Worm (Caenorhabditis elegans) whole organism, young adult: ENCODE results near the gene sto-4.

Source experiments
- D2030.7 ChIP-seq: fragments of 200-800 bp; sonication (Bioruptor generic); IDR thresholded peaks from 2 replicates; pipeline ENCODE4 v1.3.6; 2022; ENCODE audit warnings: missing genetic modification reagents, missing genetic modification characterization, missing compliant biosample characterization
- F10E7.11 ChIP-seq: sonication (generic microtip); optimal IDR thresholded peaks from 2 replicates; lab custom pipeline; 2017; ENCODE audit warnings: mild to moderate bottlenecking, missing genetic modification characterization, moderate library complexity, missing compliant biosample characterization
- F55B11.4 ChIP-seq: sonication (generic microtip); optimal IDR thresholded peaks from 2 replicates; lab custom pipeline; 2016; ENCODE audit warnings: missing compliant biosample characterization, missing genetic modification characterization, borderline replicate concordance; ENCODE audit not compliant: insufficient read depth
- Y53G8AR.9 ChIP-seq: fragments of 200-800 bp; sonication (Bioruptor generic); conservative IDR thresholded peaks from 2 replicates; pipeline ENCODE4 v1.3.6; 2022; ENCODE audit warnings: missing genetic modification reagents, missing genetic modification characterization, missing compliant biosample characterization
- akir-1 ChIP-seq: fragments of 200-800 bp; sonication (Bioruptor generic); optimal IDR thresholded peaks from 2 replicates; lab custom pipeline; 2018; ENCODE audit warnings: mild to moderate bottlenecking, missing genetic modification characterization, moderate library complexity, missing compliant biosample characterization
- ama-1 ChIP-seq, 3 experiments: fragments of 150-350 bp in 1 of 3; sonication (generic microtip) in 2 of 3; optimal IDR thresholded peaks; 2 replicates each; lab custom pipeline; 2014 to 2018; ENCODE audit warnings: missing biosample characterization in 2 of 3, missing genetic modification characterization in 2 of 3, missing genetic modification reagents in 2 of 3
- aptf-3 ChIP-seq: fragments of 200-800 bp; sonication (Bioruptor generic); IDR thresholded peaks from 2 replicates; pipeline ENCODE4 v1.3.6; 2022; ENCODE audit warnings: missing genetic modification characterization, missing compliant biosample characterization
- athp-1 ChIP-seq: sonication (generic microtip); optimal IDR thresholded peaks from 2 replicates; lab custom pipeline; 2017; ENCODE audit warnings: mild to moderate bottlenecking, missing genetic modification characterization, missing compliant biosample characterization
- attf-3 ChIP-seq: fragments of 200-800 bp; sonication (Bioruptor generic); conservative IDR thresholded peaks from 2 replicates; pipeline ENCODE4 v1.3.6; 2022; ENCODE audit warnings: missing genetic modification reagents, missing genetic modification characterization, missing compliant biosample characterization
- attf-6 ChIP-seq: fragments of 200-800 bp; sonication (Bioruptor generic); IDR thresholded peaks from 2 replicates; pipeline ENCODE4 v1.3.6; 2022; ENCODE audit warnings: missing genetic modification reagents, missing genetic modification characterization, missing compliant biosample characterization
- cebp-1 ChIP-seq, 2 experiments: fragments of 200-800 bp in 1 of 2; sonication (Bioruptor generic) in 1 of 2; sonication (generic microtip) in 1 of 2; IDR thresholded peaks in 1 of 2; optimal IDR thresholded peaks in 1 of 2; 2 replicates each; pipeline versions ENCODE4 v1.3.6 to Lab custom; 2017 to 2022; ENCODE audit warnings: missing compliant biosample characterization in 2 of 2, missing genetic modification characterization in 2 of 2, mild to moderate bottlenecking in 1 of 2, missing genetic modification reagents in 1 of 2, moderate library complexity in 1 of 2
- ceh-100 ChIP-seq: fragments of 200-800 bp; sonication (Bioruptor generic); IDR thresholded peaks from 2 replicates; pipeline ENCODE4 v1.3.6; 2022; ENCODE audit warnings: missing genetic modification reagents, missing genetic modification characterization, missing compliant biosample characterization
- efl-1 ChIP-seq: fragments of 150-350 bp; optimal IDR thresholded peaks from 2 replicates; lab custom pipeline; 2014; ENCODE audit warnings: missing biosample characterization, missing genetic modification reagents, missing genetic modification characterization
- egl-18 ChIP-seq: fragments of 200-800 bp; sonication (Bioruptor generic); IDR thresholded peaks from 2 replicates; pipeline ENCODE4 v1.3.6; 2022; ENCODE audit warnings: missing genetic modification reagents, missing genetic modification characterization, missing compliant biosample characterization
- egrh-3 ChIP-seq: fragments of 200-800 bp; sonication (Bioruptor generic); IDR thresholded peaks from 2 replicates; pipeline ENCODE4 v1.3.6; 2022; ENCODE audit warnings: missing genetic modification reagents, missing genetic modification characterization, missing compliant biosample characterization
- him-1 ChIP-seq: sonication (generic microtip); optimal IDR thresholded peaks from 2 replicates; lab custom pipeline; 2016; ENCODE audit warnings: missing genotype, missing genetic modification reagents, missing genetic modification characterization, missing compliant biosample characterization
- hmg-1.2 ChIP-seq: fragments of 200-800 bp; sonication (Bioruptor generic); IDR thresholded peaks from 2 replicates; pipeline ENCODE4 v1.3.6; 2022; ENCODE audit warnings: missing genetic modification reagents, missing genetic modification characterization, missing compliant biosample characterization
- hsf-1 ChIP-seq: fragments of 200-800 bp; sonication (Bioruptor generic); IDR thresholded peaks from 2 replicates; pipeline ENCODE4 v1.3.6; 2022; ENCODE audit warnings: missing genetic modification reagents, missing genetic modification characterization, missing compliant biosample characterization
- let-607 ChIP-seq, 2 experiments: fragments of 200-800 bp in 1 of 2; sonication (Bioruptor generic) in 1 of 2; sonication (generic microtip) in 1 of 2; optimal IDR thresholded peaks; 2 replicates each; lab custom pipeline; 2016 to 2018; ENCODE audit warnings: mild to moderate bottlenecking in 2 of 2, missing compliant biosample characterization in 2 of 2, missing genetic modification characterization in 2 of 2, moderate library complexity in 2 of 2, missing genotype in 1 of 2
- lin-26 ChIP-seq: fragments of 200-800 bp; sonication (Bioruptor generic); IDR thresholded peaks from 2 replicates; pipeline ENCODE4 v1.3.6; 2022; ENCODE audit warnings: missing genetic modification reagents, missing genetic modification characterization, missing compliant biosample characterization
- lir-1 ChIP-seq: fragments of 200-800 bp; sonication (Bioruptor generic); conservative IDR thresholded peaks from 2 replicates; pipeline ENCODE4 v1.3.6; 2022; ENCODE audit warnings: missing genetic modification reagents, missing genetic modification characterization, missing compliant biosample characterization
- lsy-27 ChIP-seq: sonication (generic microtip); optimal IDR thresholded peaks from 2 replicates; lab custom pipeline; 2017; ENCODE audit warnings: missing genetic modification characterization, mild to moderate bottlenecking, missing compliant biosample characterization, antibody characterized with exemption, missing genotype, borderline replicate concordance; ENCODE audit not compliant: insufficient read depth
- madf-10 ChIP-seq: sonication (generic microtip); optimal IDR thresholded peaks from 2 replicates; lab custom pipeline; 2016; ENCODE audit warnings: mild to moderate bottlenecking, missing genetic modification characterization, missing compliant biosample characterization
- mel-28 ChIP-seq: sonication (generic microtip); optimal IDR thresholded peaks from 2 replicates; lab custom pipeline; 2016; ENCODE audit warnings: borderline replicate concordance, mild to moderate bottlenecking, missing genetic modification characterization, missing compliant biosample characterization
- mes-4 ChIP-seq: sonication (generic microtip); optimal IDR thresholded peaks from 2 replicates; lab custom pipeline; 2016; ENCODE audit warnings: missing genotype, missing genetic modification characterization, missing compliant biosample characterization
- mxl-1 ChIP-seq: sonication (generic microtip); optimal IDR thresholded peaks from 2 replicates; lab custom pipeline; 2016; ENCODE audit warnings: missing genetic modification characterization, missing compliant biosample characterization
- nfyb-1 ChIP-seq: fragments of 200-800 bp; sonication (Bioruptor generic); IDR thresholded peaks from 2 replicates; pipeline ENCODE4 v1.3.6; 2022; ENCODE audit warnings: missing genetic modification reagents, missing genetic modification characterization, missing compliant biosample characterization
- nhr-27 ChIP-seq: fragments of 200-800 bp; sonication (Bioruptor generic); optimal IDR thresholded peaks from 2 replicates; lab custom pipeline; 2018; ENCODE audit warnings: mild to moderate bottlenecking, missing genetic modification characterization, moderate library complexity, missing compliant biosample characterization
- nhr-90 ChIP-seq: sonication (generic microtip); optimal IDR thresholded peaks from 2 replicates; lab custom pipeline; 2016; ENCODE audit warnings: missing genotype, mild to moderate bottlenecking, missing genetic modification characterization, missing compliant biosample characterization
- pha-4 ChIP-seq: fragments of 150-350 bp; sonication (generic microtip); optimal IDR thresholded peaks from 2 replicates; lab custom pipeline; 2014; ENCODE audit warnings: missing biosample characterization, missing genetic modification reagents, missing genetic modification characterization
- rcor-1 ChIP-seq: fragments of 200-800 bp; sonication (Bioruptor generic); IDR thresholded peaks from 2 replicates; pipeline ENCODE4 v1.3.6; 2022; ENCODE audit warnings: missing genetic modification reagents, missing genetic modification characterization, missing compliant biosample characterization
- rpc-1 ChIP-seq, 2 experiments: fragments of 150-350 bp in 1 of 2; sonication (generic microtip) in 1 of 2; optimal IDR thresholded peaks; 2 replicates each; lab custom pipeline; 2014 to 2018; ENCODE audit warnings: missing biosample characterization in 1 of 2, missing genetic modification characterization in 1 of 2, missing genetic modification reagents in 1 of 2, missing genotype in 1 of 2
- sea-2 ChIP-seq: fragments of 200-800 bp; sonication (Bioruptor generic); IDR thresholded peaks from 2 replicates; pipeline ENCODE4 v1.3.6; 2022; ENCODE audit warnings: missing genetic modification characterization, missing compliant biosample characterization
- snpc-1.1 ChIP-seq: sonication (generic microtip); optimal IDR thresholded peaks from 2 replicates; lab custom pipeline; 2017; ENCODE audit warnings: missing genetic modification characterization, mild to moderate bottlenecking, missing compliant biosample characterization, antibody characterized with exemption, moderate library complexity, missing genotype, missing genetic modification reagents; ENCODE audit not compliant: insufficient read depth
- tbx-9 ChIP-seq: sonication (generic microtip); optimal IDR thresholded peaks from 2 replicates; lab custom pipeline; 2016; ENCODE audit warnings: borderline replicate concordance, missing genetic modification characterization, inconsistent platforms, missing compliant biosample characterization
- tlf-1 ChIP-seq: fragments of 200-800 bp; sonication (Bioruptor generic); optimal IDR thresholded peaks from 2 replicates; lab custom pipeline; 2018; ENCODE audit warnings: mild to moderate bottlenecking, missing genetic modification characterization, missing compliant biosample characterization
- ztf-26 ChIP-seq: sonication (generic microtip); optimal IDR thresholded peaks from 2 replicates; lab custom pipeline; 2017; ENCODE audit warnings: missing genetic modification characterization, missing compliant biosample characterization
- ztf-6 ChIP-seq: fragments of 200-800 bp; sonication (Bioruptor generic); IDR thresholded peaks from 2 replicates; pipeline ENCODE4 v1.3.6; 2022; ENCODE audit warnings: missing genetic modification reagents, missing genetic modification characterization, missing compliant biosample characterization

The sto-4 gene

DNA sequence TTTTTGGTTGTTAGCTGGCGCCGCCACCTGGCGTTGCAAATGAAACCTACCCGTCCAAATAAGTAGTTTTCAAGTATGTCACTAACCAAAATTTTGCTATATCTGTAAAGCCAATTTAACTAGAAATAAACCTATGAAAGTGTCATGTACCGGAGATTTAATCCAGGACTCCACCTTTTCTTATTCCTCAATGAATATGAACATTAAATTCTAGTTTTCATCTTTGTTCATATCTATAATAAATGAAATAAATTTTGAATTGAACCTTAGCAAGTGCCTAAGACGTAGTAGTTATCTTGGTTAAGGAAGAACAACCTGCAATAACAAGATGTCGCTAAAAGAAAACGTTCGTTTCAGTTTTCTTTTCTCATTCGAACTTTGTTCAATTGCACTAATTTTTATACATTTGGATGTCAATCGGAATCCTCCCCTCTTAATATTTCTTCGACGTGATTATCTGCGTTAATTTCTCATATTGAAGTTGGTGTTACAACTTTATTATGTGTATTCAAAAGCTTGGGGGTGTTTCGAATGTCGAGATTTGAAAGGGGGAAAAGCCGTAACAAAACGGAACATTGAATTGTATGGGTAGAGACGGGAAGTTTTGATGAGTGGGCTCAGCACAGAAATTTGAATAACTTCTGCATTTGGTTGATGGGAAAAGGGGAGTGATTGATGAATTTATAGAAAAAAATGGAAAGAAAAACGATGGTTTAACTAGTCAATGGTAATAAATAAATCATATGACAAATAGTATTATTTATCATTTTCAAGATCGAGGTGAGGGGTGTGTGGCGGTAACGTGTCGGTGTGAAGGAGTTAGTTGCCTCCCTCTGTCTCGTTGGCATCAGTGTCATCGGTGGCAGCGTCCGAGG is 40.5 kb upstream of the sto-4 start (continued):
- TF ChIP-seq him-1 (tag; lab: Kevin White, UChicago) (no peak), D2030.7 (no peak), rcor-1 (GFP tag; lab: Robert Waterston, UW) (peak; percentile 11; the same call in 1 of the 2 replicates), nfyb-1 (GFP tag; lab: Robert Waterston, UW) (peak; percentile 53; the same call in 1 of the 2 replicates), attf-3 (no peak), akir-1 (GFP tag; lab: Kevin White, UChicago) (no peak)

ce11 chrX:11605214-11605765 is 38.6 kb upstream of the sto-4 start, which contains the start of gene ftt-2:
TSS of gene ftt-2 (minus strand) at chrX:11605419.
- peak; percentile 72 for TF ChIP-seq ama-1 (optimal IDR thresholded peaks at IDR 0.05; lab: Kevin White, UChicago)
- TF ChIP-seq ama-1 (GFP tag; optimal IDR thresholded peaks at IDR 0.05; lab: Kevin White, UChicago), result no peak
- TF ChIP-seq ztf-6 (GFP tag; lab: Robert Waterston, UW), result no peak
- TF ChIP-seq, all 124 proteins: peak for 1

DNA sequence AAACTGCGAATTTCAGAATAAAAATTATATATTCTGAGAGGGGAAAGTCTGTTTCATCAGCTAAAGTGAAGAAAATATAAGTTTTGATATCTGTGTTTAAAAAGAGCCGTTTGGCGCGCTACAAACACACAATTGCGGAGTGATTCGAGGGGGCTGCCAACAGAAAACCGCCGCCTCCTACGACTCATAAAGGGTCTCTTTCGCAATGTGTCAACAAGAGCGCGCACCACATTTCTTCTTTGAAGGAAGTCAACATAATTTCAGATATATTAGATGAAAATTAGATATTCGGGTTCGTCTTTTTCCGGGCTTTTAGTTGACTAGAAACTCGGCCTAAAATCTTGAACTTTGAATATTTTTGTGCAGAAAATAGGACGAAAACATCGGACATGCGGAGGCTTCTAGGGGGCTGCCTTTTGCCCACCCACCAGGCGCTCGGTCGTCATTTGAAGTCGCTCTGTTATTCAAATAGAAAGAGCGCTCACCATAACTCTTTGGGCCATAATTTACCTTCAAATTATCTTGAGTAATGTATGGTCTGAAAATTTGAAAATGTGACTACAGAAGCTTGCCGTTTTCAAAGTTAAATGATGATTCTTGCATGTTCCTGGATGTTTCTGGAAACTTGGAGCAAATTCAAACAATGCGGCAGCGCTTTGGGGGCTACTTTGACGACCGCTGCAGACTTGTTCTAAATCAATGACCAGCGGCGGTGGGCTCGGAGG is 38.0 kb upstream of the sto-4 start:
- peak; percentile 97 for TF ChIP-seq nhr-90 (tag; lab: Kevin White, UChicago)
- TF ChIP-seq lsy-27 (tag; lab: Kevin White, UChicago), result no peak
- TF ChIP-seq aptf-3, result no peak
- peak; percentile 90 for TF ChIP-seq lin-26 (GFP tag; lab: Robert Waterston, UW)
- TF ChIP-seq tlf-1, result peak; percentile 95
- TF ChIP-seq hmg-1.2 (GFP tag; lab: Robert Waterston, UW), result peak; percentile 79
- TF ChIP-seq mes-4 (tag; lab: Kevin White, UChicago), result no peak
- peak; percentile 90 for TF ChIP-seq madf-10 (tag; lab: Kevin White, UChicago)
- TF ChIP-seq ztf-26, result peak; percentile 99
- peak; percentile 33 for TF ChIP-seq mxl-1
- TF ChIP-seq rpc-1 (optimal IDR thresholded peaks at IDR 0.05; lab: Kevin White, UChicago), result no peak
- no peak for TF ChIP-seq rpc-1 (tag; optimal IDR thresholded peaks at IDR 0.05; lab: Kevin White, UChicago)
- 0 out of 2 replicates have a peak, but pooled peaks have one; percentile 72 for TF ChIP-seq egl-18 (GFP tag; lab: Robert Waterston, UW)
- peak; percentile 35 for TF ChIP-seq F10E7.11
- no peak for TF ChIP-seq pha-4 (tag; lab: Kevin White, UChicago)
- peak; percentile 14; the same call in 1 of the 2 replicates for TF ChIP-seq ceh-100 (GFP tag; lab: Robert Waterston, UW)
- TF ChIP-seq ama-1 (optimal IDR thresholded peaks at IDR 0.05; lab: Kevin White, UChicago), result no peak
- TF ChIP-seq ama-1 (GFP tag; optimal IDR thresholded peaks at IDR 0.05; lab: Kevin White, UChicago), result no peak
- TF ChIP-seq sea-2 (GFP tag; lab: Robert Waterston, UW), result peak; percentile 92
- TF ChIP-seq let-607 (tag; optimal IDR thresholded peaks at IDR 0.05; lab: Kevin White, UChicago), result peak; percentile 86 to 87
- TF ChIP-seq egrh-3 (GFP tag; lab: Robert Waterston, UW), result peak; percentile 80
- peak; percentile 37 for TF ChIP-seq efl-1
- TF ChIP-seq cebp-1 (GFP tag; IDR thresholded peaks at IDR 0.05; lab: Robert Waterston, UW), result peak; percentile 100
- TF ChIP-seq cebp-1 (tag; optimal IDR thresholded peaks at IDR 0.05; lab: Kevin White, UChicago), result peak; percentile 100
- TF ChIP-seq attf-6 (GFP tag; lab: Robert Waterston, UW), result no peak
- TF ChIP-seq Y53G8AR.9, result peak; percentile 89; the same call in 1 of the 2 replicates
- peak; percentile 55 for TF ChIP-seq lir-1 (GFP tag; lab: Robert Waterston, UW)
- no peak for TF ChIP-seq F55B11.4 (tag; lab: Kevin White, UChicago)
- TF ChIP-seq snpc-1.1 (tag; lab: Kevin White, UChicago), result no peak
- peak; percentile 88 for TF ChIP-seq athp-1
- no peak for TF ChIP-seq rcor-1 (GFP tag; lab: Robert Waterston, UW)
- no peak for TF ChIP-seq hsf-1 (GFP tag; lab: Robert Waterston, UW)
- TF ChIP-seq tbx-9 (tag; lab: Kevin White, UChicago), result no peak
- TF ChIP-seq mel-28 (tag; lab: Kevin White, UChicago), result peak; percentile 72
- TF ChIP-seq nhr-27 (tag; lab: Kevin White, UChicago), result no peak
